Worm (Caenorhabditis elegans): Measurements from ENCODE around the gene C09F12.3.

- TF ChIP-seq med-1 (GFP tag; optimal IDR thresholded peaks at IDR 0.05; ENCODE audit: insufficient read depth), result no peak
- no peak for TF ChIP-seq ref-1 (GFP tag; conservative IDR thresholded peaks at IDR 0.05)
- no peak for TF ChIP-seq tab-1 (GFP tag; IDR thresholded peaks at IDR 0.05)
- TF ChIP-seq ztf-29 (GFP tag; IDR thresholded peaks at IDR 0.05), result no peak
Observed at ce11 chrX:11014394-11015280, 28.0 kb downstream of the C09F12.3 start.

Data from whole organism, midembryonic.